Fruit fly (Drosophila melanogaster) whole organism, embryonic: ENCODE results near the gene polo.

Source experiments
- Bdp1 ChIP-seq: fragments of 200-800 bp; sonication (Bioruptor generic); optimal IDR thresholded peaks from 3 replicates; lab custom pipeline; 2016; ENCODE audit warnings: missing biosample characterization, missing genetic modification characterization
- Bteb2 ChIP-seq: fragments of 200-800 bp; sonication (Bioruptor generic); optimal IDR thresholded peaks from 2 replicates; lab custom pipeline; 2016; ENCODE audit warnings: missing biosample characterization, missing genetic modification characterization
- CG10959 ChIP-seq: fragments of 200-800 bp; sonication (Bioruptor generic); IDR thresholded peaks from 2 replicates; pipeline ENCODE4 v1.3.6; 2022; ENCODE audit warnings: missing biosample characterization, missing genetic modification characterization
- CG11085 ChIP-seq: fragments of 200-800 bp; sonication (Bioruptor generic); IDR thresholded peaks from 2 replicates; pipeline ENCODE4 v1.3.6; 2022; ENCODE audit warnings: missing biosample characterization, missing genetic modification characterization
- CG11560 ChIP-seq: fragments of 200-800 bp; sonication (Bioruptor generic); IDR thresholded peaks from 3 replicates; pipeline ENCODE4 v1.3.6; 2022; ENCODE audit warnings: missing biosample characterization, missing genetic modification characterization
- CG15269 ChIP-seq: fragments of 200-800 bp; sonication (Bioruptor generic); optimal IDR thresholded peaks from 2 replicates; lab custom pipeline; 2018; ENCODE audit warnings: missing biosample characterization, mild to moderate bottlenecking, missing genetic modification characterization, moderate library complexity
- CG17568 ChIP-seq: fragments of 200-800 bp; sonication (Bioruptor generic); optimal IDR thresholded peaks from 2 replicates; lab custom pipeline; 2018; ENCODE audit warnings: missing biosample characterization, mild to moderate bottlenecking, missing genetic modification characterization, moderate library complexity
- CG2889 ChIP-seq: fragments of 200-800 bp; sonication (Bioruptor generic); IDR thresholded peaks from 3 replicates; pipeline ENCODE4 v1.3.6; 2022; ENCODE audit warnings: missing biosample characterization, missing genetic modification characterization
- CG32767 ChIP-seq: fragments of 200-800 bp; sonication (Bioruptor generic); IDR thresholded peaks from 2 replicates; pipeline ENCODE4 v1.3.6; 2022; ENCODE audit warnings: missing biosample characterization, missing genetic modification characterization
- CG33557 ChIP-seq: fragments of 200-800 bp; sonication (Bioruptor generic); optimal IDR thresholded peaks from 2 replicates; lab custom pipeline; 2019; ENCODE audit warnings: missing biosample characterization, mild to moderate bottlenecking, missing genetic modification characterization, moderate library complexity
- CG34224 ChIP-seq: fragments of 200-800 bp; sonication (Bioruptor generic); IDR thresholded peaks from 3 replicates; pipeline ENCODE4 v1.3.6; 2022; ENCODE audit warnings: missing biosample characterization, missing genetic modification characterization; ENCODE audit not compliant: partially characterized antibody
- CG4282 ChIP-seq: fragments of 200-800 bp; sonication (Bioruptor generic); optimal IDR thresholded peaks from 2 replicates; lab custom pipeline; 2016; ENCODE audit warnings: missing biosample characterization, missing genetic modification characterization
- CG7372 ChIP-seq: fragments of 200-800 bp; sonication (Bioruptor generic); IDR thresholded peaks from 2 replicates; pipeline ENCODE4 v1.3.6; 2022; ENCODE audit warnings: missing biosample characterization, missing genetic modification characterization
- CG7745 ChIP-seq: fragments of 200-800 bp; sonication (Bioruptor generic); optimal IDR thresholded peaks from 2 replicates; lab custom pipeline; 2018; ENCODE audit warnings: missing biosample characterization, mild to moderate bottlenecking, missing genetic modification characterization, moderate library complexity
- CG7928 ChIP-seq: fragments of 200-800 bp; sonication (Bioruptor generic); optimal IDR thresholded peaks from 2 replicates; lab custom pipeline; 2017; ENCODE audit warnings: missing biosample characterization, mild to moderate bottlenecking, missing genetic modification characterization
- CG9876 ChIP-seq: fragments of 200-800 bp; sonication (Bioruptor generic); optimal IDR thresholded peaks from 2 replicates; lab custom pipeline; 2016; ENCODE audit warnings: missing biosample characterization, missing genetic modification characterization
- CG9932 ChIP-seq: fragments of 200-800 bp; sonication (Bioruptor generic); IDR thresholded peaks from 2 replicates; pipeline ENCODE4 v1.3.6; 2022; ENCODE audit warnings: missing biosample characterization, missing genetic modification characterization
- CHES-1-like ChIP-seq: fragments of 200-800 bp; sonication (Bioruptor generic); optimal IDR thresholded peaks from 2 replicates; lab custom pipeline; 2016; ENCODE audit warnings: missing biosample characterization, missing genetic modification characterization
- CTCF ChIP-seq: fragments of 200-800 bp; sonication (Bioruptor generic); optimal IDR thresholded peaks from 2 replicates; lab custom pipeline; 2017; ENCODE audit warnings: missing biosample characterization, mild to moderate bottlenecking, missing genetic modification characterization, moderate library complexity
- Camta ChIP-seq: fragments of 200-800 bp; sonication (Bioruptor generic); optimal IDR thresholded peaks from 2 replicates; lab custom pipeline; 2016; ENCODE audit warnings: missing biosample characterization, missing genetic modification characterization
- D ChIP-seq, 2 experiments: fragments of 200-800 bp in 1 of 2; fragments of >200 bp in 1 of 2; sonication (Bioruptor generic) in 1 of 2; optimal IDR thresholded peaks; 2 replicates in 1 of 2; 3 replicates in 1 of 2; lab custom pipeline; 2017; ENCODE audit warnings: mild to moderate bottlenecking in 1 of 2, missing biosample characterization in 1 of 2, missing genetic modification characterization in 1 of 2, missing genetic modification reagents in 1 of 2
- Deaf1 ChIP-seq: fragments of 200-800 bp; optimal IDR thresholded peaks from 3 replicates; lab custom pipeline; 2019; ENCODE audit warnings: missing biosample characterization, mild to moderate bottlenecking, missing genetic modification characterization, moderate library complexity
- HLH54F ChIP-seq: fragments of 200-800 bp; sonication (Bioruptor generic); optimal IDR thresholded peaks from 3 replicates; lab custom pipeline; 2016; ENCODE audit warnings: missing biosample characterization, missing genetic modification characterization
- Hey ChIP-seq: fragments of 200-800 bp; sonication (Bioruptor generic); optimal IDR thresholded peaks from 3 replicates; lab custom pipeline; 2018; ENCODE audit warnings: missing biosample characterization, mild to moderate bottlenecking, missing genetic modification characterization
- HmgZ ChIP-seq: fragments of 200-800 bp; sonication (Bioruptor generic); optimal IDR thresholded peaks from 2 replicates; lab custom pipeline; 2018; ENCODE audit warnings: missing biosample characterization, mild to moderate bottlenecking, missing genetic modification characterization
- NC2α ChIP-seq: fragments of 200-800 bp; sonication (Bioruptor generic); optimal IDR thresholded peaks from 2 replicates; lab custom pipeline; 2016; ENCODE audit warnings: missing biosample characterization, missing genetic modification characterization
- NfI ChIP-seq: fragments of 200-800 bp; sonication (Bioruptor generic); optimal IDR thresholded peaks from 3 replicates; lab custom pipeline; 2018; ENCODE audit warnings: missing biosample characterization, mild to moderate bottlenecking, missing genetic modification characterization, moderate library complexity
- Ssrp ChIP-seq: fragments of 200-800 bp; sonication (Bioruptor generic); optimal IDR thresholded peaks from 2 replicates; lab custom pipeline; 2018; ENCODE audit warnings: missing biosample characterization, mild to moderate bottlenecking, missing genetic modification characterization, moderate library complexity
- ab ChIP-seq: fragments of 200-800 bp; sonication (Bioruptor generic); optimal IDR thresholded peaks from 2 replicates; lab custom pipeline; 2016; ENCODE audit warnings: missing biosample characterization, missing genetic modification characterization
- al ChIP-seq: fragments of 200-800 bp; sonication (Bioruptor generic); IDR thresholded peaks from 2 replicates; pipeline ENCODE4 v1.3.6; 2022; ENCODE audit warnings: missing biosample characterization, missing genetic modification characterization
- aop ChIP-seq: fragments of 200-800 bp; sonication (Bioruptor generic); IDR thresholded peaks from 2 replicates; pipeline ENCODE4 v1.3.6; 2022; ENCODE audit warnings: missing biosample characterization, missing genetic modification characterization
- ase ChIP-seq: fragments of 200-800 bp; sonication (Bioruptor generic); IDR thresholded peaks from 3 replicates; pipeline ENCODE4 v1.3.6; 2022; ENCODE audit warnings: missing biosample characterization, missing genetic modification characterization
- bcd ChIP-seq: fragments of 200-800 bp; sonication (Bioruptor generic); optimal IDR thresholded peaks from 2 replicates; lab custom pipeline; 2017; ENCODE audit warnings: missing biosample characterization, mild to moderate bottlenecking, missing genetic modification characterization
- dan ChIP-seq: fragments of 200-800 bp; sonication (Bioruptor generic); IDR thresholded peaks from 2 replicates; pipeline ENCODE4 v1.3.6; 2022; ENCODE audit warnings: missing biosample characterization, missing genetic modification characterization
- emc ChIP-seq: fragments of 200-800 bp; sonication (Bioruptor generic); optimal IDR thresholded peaks from 2 replicates; lab custom pipeline; 2016; ENCODE audit warnings: missing biosample characterization, missing genetic modification characterization
- gcm2 ChIP-seq: fragments of 200-800 bp; sonication (Bioruptor generic); optimal IDR thresholded peaks from 2 replicates; lab custom pipeline; 2016; ENCODE audit warnings: missing biosample characterization, missing genetic modification characterization
- gfzf ChIP-seq: fragments of 200-800 bp; sonication (Bioruptor generic); optimal IDR thresholded peaks from 2 replicates; lab custom pipeline; 2016; ENCODE audit warnings: missing biosample characterization, mild to moderate bottlenecking, missing genetic modification characterization, moderate library complexity
- gt ChIP-seq: fragments of 200-800 bp; sonication (Bioruptor generic); IDR thresholded peaks from 2 replicates; pipeline ENCODE4 v1.3.6; 2022; ENCODE audit warnings: missing biosample characterization, missing genetic modification characterization
- ham ChIP-seq: fragments of 200-800 bp; sonication (Bioruptor generic); IDR thresholded peaks from 2 replicates; pipeline ENCODE4 v1.3.6; 2022; ENCODE audit warnings: missing biosample characterization, missing genetic modification characterization
- her ChIP-seq: fragments of 200-800 bp; sonication (Bioruptor generic); optimal IDR thresholded peaks from 2 replicates; lab custom pipeline; 2016; ENCODE audit warnings: missing biosample characterization, missing genetic modification characterization
- hth ChIP-seq: fragments of >200 bp; optimal IDR thresholded peaks from 2 replicates; lab custom pipeline; 2017; ENCODE audit warnings: inconsistent platforms
- lab ChIP-seq: fragments of 200-800 bp; sonication (Bioruptor generic); optimal IDR thresholded peaks from 3 replicates; lab custom pipeline; 2017; ENCODE audit warnings: missing biosample characterization, missing genetic modification characterization, mild to moderate bottlenecking, moderate library complexity, missing genetic modification reagents
- mam ChIP-seq: fragments of 200-800 bp; sonication (Bioruptor generic); optimal IDR thresholded peaks from 3 replicates; lab custom pipeline; 2016; ENCODE audit warnings: missing biosample characterization, missing genetic modification characterization
- nau ChIP-seq: fragments of 200-800 bp; sonication (Bioruptor generic); optimal IDR thresholded peaks from 3 replicates; lab custom pipeline; 2017; ENCODE audit warnings: missing biosample characterization, mild to moderate bottlenecking, missing genetic modification characterization, missing genetic modification reagents
- odd ChIP-seq: fragments of 200-800 bp; sonication (Bioruptor generic); optimal IDR thresholded peaks from 2 replicates; lab custom pipeline; 2017; ENCODE audit warnings: missing biosample characterization, mild to moderate bottlenecking, missing genetic modification characterization
- pum ChIP-seq: fragments of 200-800 bp; sonication (Bioruptor generic); optimal IDR thresholded peaks from 2 replicates; lab custom pipeline; 2016; ENCODE audit warnings: missing biosample characterization, missing genetic modification characterization
- run ChIP-seq: fragments of 200-800 bp; sonication (Bioruptor generic); optimal IDR thresholded peaks from 3 replicates; lab custom pipeline; 2018; ENCODE audit warnings: missing biosample characterization, mild to moderate bottlenecking, missing genetic modification characterization
- ttk ChIP-seq: fragments of 200-800 bp; sonication (Bioruptor generic); IDR thresholded peaks from 2 replicates; pipeline ENCODE4 v2.1.2; 2022; ENCODE audit warnings: missing biosample characterization, missing genetic modification characterization
- usp ChIP-seq: fragments of >200 bp; optimal IDR thresholded peaks from 2 replicates; lab custom pipeline; 2017; ENCODE audit warnings: missing biosample characterization, missing genetic modification characterization
- vfl ChIP-seq: fragments of 200-800 bp; sonication (Bioruptor generic); optimal IDR thresholded peaks from 2 replicates; lab custom pipeline; 2016; ENCODE audit warnings: missing biosample characterization, missing genetic modification characterization

polo gene

DNA sequence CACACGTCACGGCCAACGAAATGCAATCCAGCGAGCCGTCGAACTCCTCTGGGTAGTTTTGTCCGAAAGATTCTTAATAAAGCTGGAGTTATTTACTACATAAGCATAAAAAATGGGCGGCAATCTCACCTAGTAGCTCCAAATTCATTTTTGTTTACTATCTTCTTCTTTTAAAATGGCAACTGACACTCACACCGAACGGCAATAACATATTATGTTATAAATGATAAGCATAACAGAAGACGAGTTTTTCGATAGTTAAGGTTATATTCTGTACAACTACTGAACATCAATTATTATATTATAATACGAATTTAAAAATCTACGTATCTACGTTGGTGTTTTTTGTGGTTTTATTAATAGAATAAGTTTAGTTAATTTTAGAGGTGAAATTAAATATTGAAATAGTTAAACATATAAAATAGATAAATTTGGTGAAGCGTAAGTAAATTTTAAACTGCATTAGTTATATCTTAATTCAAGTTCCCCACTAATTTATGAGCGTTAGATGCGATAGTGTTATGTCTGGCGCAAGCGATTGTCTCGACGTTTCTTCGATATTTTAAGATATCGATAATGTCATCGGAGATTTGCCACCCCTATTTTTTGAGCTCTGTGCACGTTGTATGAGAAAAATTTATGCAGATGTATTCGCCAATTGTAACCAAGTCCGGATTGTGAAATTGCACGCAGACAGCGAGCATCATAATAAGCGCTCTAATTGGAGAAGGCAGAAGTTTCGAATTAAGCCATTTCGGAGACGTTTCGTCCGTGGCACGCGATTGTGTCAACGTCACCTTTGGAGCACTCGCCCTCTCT lies 38.5 kb downstream of the polo start, which contains the start of the genes Rbbp5 and eRF1 (continued):
- no peak for TF ChIP-seq CG7745 (tag; lab: Kevin White, UChicago)
- TF ChIP-seq CG15269 (tag; lab: Kevin White, UChicago): peak; percentile 81
- TF ChIP-seq Camta (GFP tag; lab: Kevin White, UChicago): peak; percentile 30
- TF ChIP-seq bcd (GFP tag; lab: Kevin White, UChicago): peak; percentile 70
- TF ChIP-seq CG7372 (GFP tag; lab: Robert Waterston, UW): peak; percentile 82
- no peak for TF ChIP-seq CG4282 (GFP tag; lab: Kevin White, UChicago)
- TF ChIP-seq run (tag; lab: Kevin White, UChicago): no peak
- TF ChIP-seq dan: no peak
- peak; percentile 58 for TF ChIP-seq Bteb2 (GFP tag; lab: Kevin White, UChicago)
- TF ChIP-seq CG34224 (GFP tag; lab: Robert Waterston, UW): peak; percentile 85
- peak; percentile 55 for TF ChIP-seq CG33557 (GFP tag; lab: Kevin White, UChicago)
- TF ChIP-seq CG10959: no peak; the same call in 1 of the 2 replicates
- peak; percentile 63 for TF ChIP-seq NfI (GFP tag; lab: Kevin White, UChicago)
- TF ChIP-seq Ssrp: peak; percentile 74
- TF ChIP-seq usp: no peak
- peak; percentile 39; the same call in 1 of the 3 replicates for TF ChIP-seq CG11560 (tag; lab: Robert Waterston, UW)
- TF ChIP-seq ham (GFP tag; lab: Robert Waterston, UW): peak; percentile 47; the same call in 1 of the 2 replicates
- TF ChIP-seq HLH54F (GFP tag; lab: Kevin White, UChicago): peak; percentile 75
- peak; percentile 55 for TF ChIP-seq HmgZ (tag; lab: Kevin White, UChicago)
- no peak for TF ChIP-seq NC2α (GFP tag; lab: Kevin White, UChicago)
- TF ChIP-seq gcm2 (GFP tag; lab: Kevin White, UChicago): peak; percentile 38
- TF ChIP-seq CG7928 (GFP tag; lab: Kevin White, UChicago): peak; percentile 19
- TF ChIP-seq ab: no peak
- TF ChIP-seq CG2889: no peak
- TF ChIP-seq CG9932 (GFP tag; lab: Robert Waterston, UW): peak; percentile 96
- peak; percentile 9 for TF ChIP-seq emc (GFP tag; lab: Kevin White, UChicago)
- no peak for TF ChIP-seq aop
- peak; percentile 82 for TF ChIP-seq al (GFP tag; lab: Robert Waterston, UW)
- peak; percentile 30 for TF ChIP-seq D (optimal IDR thresholded peaks at IDR 0.05; lab: Kevin White, UChicago)
- no peak for TF ChIP-seq D (GFP tag; optimal IDR thresholded peaks at IDR 0.05; lab: Kevin White, UChicago)
- no peak for TF ChIP-seq gfzf
- no peak; the same call in 1 of the 2 replicates for TF ChIP-seq CG11085 (GFP tag; lab: Robert Waterston, UW)
- TF ChIP-seq pum: peak; percentile 32
- TF ChIP-seq ttk (GFP tag; lab: Robert Waterston, UW): no peak; the same call in 1 of the 2 replicates
- no peak for TF ChIP-seq CTCF (GFP tag; lab: Kevin White, UChicago)
- no peak for TF ChIP-seq odd (GFP tag; lab: Kevin White, UChicago)
- TF ChIP-seq gt (GFP tag; lab: Robert Waterston, UW): peak; percentile 19; the same call in 1 of the 2 replicates
- TF ChIP-seq vfl (GFP tag; lab: Kevin White, UChicago): peak; percentile 71
- TF ChIP-seq mam (GFP tag; lab: Kevin White, UChicago): peak; percentile 81
- peak; percentile 49 for TF ChIP-seq Bdp1 (GFP tag; lab: Kevin White, UChicago)
- TF ChIP-seq CG32767 (GFP tag; lab: Robert Waterston, UW): no peak
- peak; percentile 7 for TF ChIP-seq her (GFP tag; lab: Kevin White, UChicago)
- TF ChIP-seq hth (lab: Kevin White, UChicago): no peak
- TF ChIP-seq Hey: no peak
- TF ChIP-seq ase (GFP tag; lab: Robert Waterston, UW): peak; percentile 57; the same call in 2 of the 3 replicates
- peak; percentile 74 for TF ChIP-seq lab (GFP tag; lab: Kevin White, UChicago)
- TF ChIP-seq CG17568 (GFP tag; lab: Kevin White, UChicago): no peak
- TF ChIP-seq CHES-1-like (GFP tag; lab: Kevin White, UChicago): peak; percentile 16
- no peak for TF ChIP-seq nau (GFP tag; lab: Kevin White, UChicago)
- TF ChIP-seq CG9876 (GFP tag; lab: Kevin White, UChicago): peak; percentile 38
- no peak for TF ChIP-seq Deaf1 (tag; lab: Kevin White, UChicago)
